Fruit fly (Drosophila melanogaster) whole organism, embryonic: Measurements from ENCODE around the gene Tim17a1.

ENCODE experiments used
- C15 ChIP-seq: fragments of 200-800 bp; sonication (Bioruptor generic); IDR thresholded peaks from 3 replicates; pipeline ENCODE4 v1.3.6; 2022; ENCODE audit warnings: missing biosample characterization, missing genetic modification characterization
- CG12236 ChIP-seq: fragments of 200-800 bp; sonication (Bioruptor generic); optimal IDR thresholded peaks from 2 replicates; lab custom pipeline; 2016; ENCODE audit warnings: missing biosample characterization, missing genetic modification characterization
- CG14014 ChIP-seq: fragments of 200-800 bp; sonication (Bioruptor generic); IDR thresholded peaks from 2 replicates; pipeline ENCODE4 v1.3.6; 2022; ENCODE audit warnings: missing biosample characterization, missing genetic modification characterization
- CG14860 ChIP-seq: fragments of 200-800 bp; sonication (Bioruptor generic); IDR thresholded peaks from 3 replicates; pipeline ENCODE4 v1.3.6; 2022; ENCODE audit warnings: missing biosample characterization, missing genetic modification characterization; ENCODE audit not compliant: partially characterized antibody
- CG1603 ChIP-seq: fragments of 200-800 bp; sonication (Bioruptor generic); optimal IDR thresholded peaks from 2 replicates; lab custom pipeline; 2019; ENCODE audit warnings: missing biosample characterization, mild to moderate bottlenecking, missing genetic modification characterization, moderate library complexity
- CG17612 ChIP-seq: fragments of 200-800 bp; sonication (Bioruptor generic); IDR thresholded peaks from 2 replicates; pipeline ENCODE4 v1.3.6; 2022; ENCODE audit warnings: missing biosample characterization, missing genetic modification characterization
- CG17802 ChIP-seq: fragments of 200-800 bp; sonication (Bioruptor generic); optimal IDR thresholded peaks from 2 replicates; lab custom pipeline; 2018; ENCODE audit warnings: missing biosample characterization, mild to moderate bottlenecking, missing genetic modification characterization, moderate library complexity
- CG30403 ChIP-seq: fragments of 200-800 bp; sonication (Bioruptor generic); optimal IDR thresholded peaks from 3 replicates; lab custom pipeline; 2016; ENCODE audit warnings: missing biosample characterization, missing genetic modification characterization
- CG3163 ChIP-seq: fragments of 200-800 bp; sonication (Bioruptor generic); optimal IDR thresholded peaks from 3 replicates; lab custom pipeline; 2016; ENCODE audit warnings: missing biosample characterization, missing genetic modification characterization
- CG3281 ChIP-seq: fragments of 200-800 bp; sonication (Bioruptor generic); optimal IDR thresholded peaks from 3 replicates; lab custom pipeline; 2017; ENCODE audit warnings: missing biosample characterization, mild to moderate bottlenecking, missing genetic modification characterization
- CG33213 ChIP-seq: fragments of 200-800 bp; sonication (Bioruptor generic); optimal IDR thresholded peaks from 3 replicates; lab custom pipeline; 2016; ENCODE audit warnings: missing biosample characterization, missing genetic modification characterization
- CG43689 ChIP-seq: fragments of 200-800 bp; sonication (Bioruptor generic); IDR thresholded peaks from 2 replicates; pipeline ENCODE4 v1.3.6; 2022; ENCODE audit warnings: missing biosample characterization, missing genetic modification characterization
- CG4424 ChIP-seq: fragments of 200-800 bp; sonication (Bioruptor generic); optimal IDR thresholded peaks from 3 replicates; lab custom pipeline; 2016; ENCODE audit warnings: missing biosample characterization, missing genetic modification characterization
- CG6272 ChIP-seq: fragments of 200-800 bp; sonication (Bioruptor generic); IDR thresholded peaks from 2 replicates; pipeline ENCODE4 v1.3.6; 2022; ENCODE audit warnings: missing biosample characterization, missing genetic modification characterization
- CG8944 ChIP-seq: fragments of 200-800 bp; sonication (Bioruptor generic); optimal IDR thresholded peaks from 3 replicates; lab custom pipeline; 2016; ENCODE audit warnings: missing biosample characterization, missing genetic modification characterization
- CTCF ChIP-seq: fragments of 200-800 bp; sonication (Bioruptor generic); optimal IDR thresholded peaks from 2 replicates; lab custom pipeline; 2017; ENCODE audit warnings: missing biosample characterization, mild to moderate bottlenecking, missing genetic modification characterization, moderate library complexity
- CrebB ChIP-seq: fragments of 200-800 bp; sonication (Bioruptor generic); optimal IDR thresholded peaks from 3 replicates; lab custom pipeline; 2018; ENCODE audit warnings: missing biosample characterization, mild to moderate bottlenecking, missing genetic modification characterization
- Dp ChIP-seq: fragments of 200-800 bp; sonication (Bioruptor generic); optimal IDR thresholded peaks from 2 replicates; lab custom pipeline; 2018; ENCODE audit warnings: missing biosample characterization, mild to moderate bottlenecking, missing genetic modification characterization, moderate library complexity
- E2f2 ChIP-seq: fragments of 200-800 bp; sonication (Bioruptor generic); IDR thresholded peaks from 2 replicates; pipeline ENCODE4 v1.3.6; 2022; ENCODE audit warnings: missing biosample characterization, missing genetic modification characterization
- GATAe ChIP-seq: fragments of 200-800 bp; sonication (Bioruptor generic); conservative IDR thresholded peaks from 2 replicates; pipeline ENCODE4 v1.3.6; 2022; ENCODE audit warnings: missing biosample characterization, missing genetic modification characterization
- MESR4 ChIP-seq: fragments of 200-800 bp; sonication (Bioruptor generic); optimal IDR thresholded peaks from 2 replicates; lab custom pipeline; 2018; ENCODE audit warnings: missing biosample characterization, mild to moderate bottlenecking, missing genetic modification characterization, moderate library complexity
- NC2β ChIP-seq: fragments of 200-800 bp; sonication (Bioruptor generic); optimal IDR thresholded peaks from 2 replicates; lab custom pipeline; 2016; ENCODE audit warnings: missing biosample characterization, missing genetic modification characterization
- NFAT ChIP-seq: fragments of 200-800 bp; sonication (Bioruptor generic); IDR thresholded peaks from 2 replicates; pipeline ENCODE4 v1.3.6; 2022; ENCODE audit warnings: missing biosample characterization, missing genetic modification characterization
- PHDP ChIP-seq: fragments of 200-800 bp; sonication (Bioruptor generic); optimal IDR thresholded peaks from 3 replicates; lab custom pipeline; 2018; ENCODE audit warnings: missing biosample characterization, mild to moderate bottlenecking, missing genetic modification characterization, moderate library complexity
- Pdp1 ChIP-seq, 2 experiments: fragments of 200-800 bp; sonication (Bioruptor generic); optimal IDR thresholded peaks; 3 replicates each; lab custom pipeline; 2016; ENCODE audit warnings: missing biosample characterization in 2 of 2, missing genetic modification characterization in 2 of 2, mild to moderate bottlenecking in 1 of 2, moderate library complexity in 1 of 2
- Ssrp ChIP-seq: fragments of 200-800 bp; sonication (Bioruptor generic); optimal IDR thresholded peaks from 2 replicates; lab custom pipeline; 2018; ENCODE audit warnings: missing biosample characterization, mild to moderate bottlenecking, missing genetic modification characterization, moderate library complexity
- aop ChIP-seq: fragments of 200-800 bp; sonication (Bioruptor generic); IDR thresholded peaks from 2 replicates; pipeline ENCODE4 v1.3.6; 2022; ENCODE audit warnings: missing biosample characterization, missing genetic modification characterization
- ase ChIP-seq: fragments of 200-800 bp; sonication (Bioruptor generic); IDR thresholded peaks from 3 replicates; pipeline ENCODE4 v1.3.6; 2022; ENCODE audit warnings: missing biosample characterization, missing genetic modification characterization
- br ChIP-seq: fragments of >200 bp; optimal IDR thresholded peaks from 2 replicates; lab custom pipeline; 2017
- crc ChIP-seq: fragments of 200-800 bp; sonication (Bioruptor generic); optimal IDR thresholded peaks from 2 replicates; lab custom pipeline; 2016; ENCODE audit warnings: missing biosample characterization, missing genetic modification characterization
- croc ChIP-seq: fragments of 200-800 bp; sonication (Bioruptor generic); conservative IDR thresholded peaks from 3 replicates; pipeline ENCODE4 v1.3.6; 2022; ENCODE audit warnings: missing biosample characterization, missing genetic modification characterization
- crol ChIP-seq: fragments of 200-800 bp; sonication (Bioruptor generic); IDR thresholded peaks from 2 replicates; pipeline ENCODE4 v1.3.6; 2022; ENCODE audit warnings: missing biosample characterization, missing genetic modification characterization
- ems ChIP-seq: fragments of 200-800 bp; sonication (Bioruptor generic); optimal IDR thresholded peaks from 3 replicates; lab custom pipeline; 2016; ENCODE audit warnings: missing biosample characterization, missing genetic modification characterization
- fd96Cb ChIP-seq: fragments of 200-800 bp; sonication (Bioruptor generic); optimal IDR thresholded peaks from 2 replicates; lab custom pipeline; 2018; ENCODE audit warnings: missing biosample characterization, mild to moderate bottlenecking, missing genetic modification characterization, moderate library complexity
- fu2 ChIP-seq: fragments of 200-800 bp; sonication (Bioruptor generic); optimal IDR thresholded peaks from 2 replicates; lab custom pipeline; 2016; ENCODE audit warnings: missing biosample characterization, missing genetic modification characterization
- hb ChIP-seq: fragments of 200-800 bp; sonication (Bioruptor generic); IDR thresholded peaks from 3 replicates; pipeline ENCODE4 v1.3.6; 2022; ENCODE audit warnings: missing biosample characterization, missing genetic modification characterization; ENCODE audit not compliant: partially characterized antibody
- ind ChIP-seq: fragments of 200-800 bp; sonication (Bioruptor generic); optimal IDR thresholded peaks from 3 replicates; lab custom pipeline; 2016; ENCODE audit warnings: missing biosample characterization, missing genetic modification characterization
- inv ChIP-seq: fragments of 200-800 bp; sonication (Bioruptor generic); IDR thresholded peaks from 2 replicates; pipeline ENCODE4 v1.3.6; 2022; ENCODE audit warnings: missing biosample characterization, missing genetic modification characterization; ENCODE audit not compliant: partially characterized antibody
- jigr1 ChIP-seq: fragments of 200-800 bp; sonication (Bioruptor generic); IDR thresholded peaks from 3 replicates; pipeline ENCODE4 v1.3.6; 2022; ENCODE audit warnings: missing biosample characterization, missing genetic modification characterization
- jing ChIP-seq: fragments of 200-800 bp; sonication (Bioruptor generic); optimal IDR thresholded peaks from 2 replicates; lab custom pipeline; 2018; ENCODE audit warnings: missing biosample characterization, mild to moderate bottlenecking, missing genetic modification characterization
- lilli ChIP-seq: fragments of 200-800 bp; sonication (Bioruptor generic); optimal IDR thresholded peaks from 3 replicates; lab custom pipeline; 2016; ENCODE audit warnings: missing biosample characterization, missing genetic modification characterization
- mam ChIP-seq: fragments of 200-800 bp; sonication (Bioruptor generic); optimal IDR thresholded peaks from 3 replicates; lab custom pipeline; 2016; ENCODE audit warnings: missing biosample characterization, missing genetic modification characterization
- p53 ChIP-seq: fragments of 200-800 bp; sonication (Bioruptor generic); optimal IDR thresholded peaks from 2 replicates; lab custom pipeline; 2016; ENCODE audit warnings: missing biosample characterization, missing genetic modification characterization
- pho ChIP-seq: fragments of 200-800 bp; sonication (Bioruptor generic); optimal IDR thresholded peaks from 2 replicates; lab custom pipeline; 2016; ENCODE audit warnings: missing biosample characterization, missing genetic modification characterization
- pita ChIP-seq: fragments of 200-800 bp; sonication (Bioruptor generic); optimal IDR thresholded peaks from 2 replicates; lab custom pipeline; 2017; ENCODE audit warnings: missing biosample characterization, mild to moderate bottlenecking, missing genetic modification characterization
- ro ChIP-seq: fragments of 200-800 bp; sonication (Bioruptor generic); IDR thresholded peaks from 2 replicates; pipeline ENCODE4 v1.3.6; 2022; ENCODE audit warnings: missing biosample characterization, missing genetic modification characterization
- run ChIP-seq: fragments of 200-800 bp; sonication (Bioruptor generic); optimal IDR thresholded peaks from 3 replicates; lab custom pipeline; 2018; ENCODE audit warnings: missing biosample characterization, mild to moderate bottlenecking, missing genetic modification characterization
- slou ChIP-seq: fragments of 200-800 bp; sonication (Bioruptor generic); optimal IDR thresholded peaks from 3 replicates; lab custom pipeline; 2016; ENCODE audit warnings: missing biosample characterization, missing genetic modification characterization
- sug ChIP-seq: fragments of 200-800 bp; optimal IDR thresholded peaks from 2 replicates; lab custom pipeline; 2019; ENCODE audit warnings: missing biosample characterization, mild to moderate bottlenecking, missing genetic modification characterization, moderate library complexity
- unc-4 ChIP-seq: fragments of 200-800 bp; sonication (Bioruptor generic); IDR thresholded peaks from 2 replicates; pipeline ENCODE4 v1.3.6; 2022; ENCODE audit warnings: missing biosample characterization, missing genetic modification characterization; ENCODE audit not compliant: partially characterized antibody
- usp ChIP-seq: fragments of >200 bp; optimal IDR thresholded peaks from 2 replicates; lab custom pipeline; 2017; ENCODE audit warnings: missing biosample characterization, missing genetic modification characterization
- vfl ChIP-seq: fragments of 200-800 bp; sonication (Bioruptor generic); optimal IDR thresholded peaks from 2 replicates; lab custom pipeline; 2016; ENCODE audit warnings: missing biosample characterization, missing genetic modification characterization
- vvl ChIP-seq: fragments of 200-800 bp; sonication (Bioruptor generic); IDR thresholded peaks from 2 replicates; pipeline ENCODE4 v1.3.6; 2022; ENCODE audit warnings: missing biosample characterization, missing genetic modification characterization
- zfh1 ChIP-seq: fragments of 200-800 bp; sonication (Bioruptor generic); IDR thresholded peaks from 3 replicates; pipeline ENCODE4 v1.3.6; 2022; ENCODE audit warnings: missing biosample characterization, missing genetic modification characterization

Gene Tim17a1

DNA sequence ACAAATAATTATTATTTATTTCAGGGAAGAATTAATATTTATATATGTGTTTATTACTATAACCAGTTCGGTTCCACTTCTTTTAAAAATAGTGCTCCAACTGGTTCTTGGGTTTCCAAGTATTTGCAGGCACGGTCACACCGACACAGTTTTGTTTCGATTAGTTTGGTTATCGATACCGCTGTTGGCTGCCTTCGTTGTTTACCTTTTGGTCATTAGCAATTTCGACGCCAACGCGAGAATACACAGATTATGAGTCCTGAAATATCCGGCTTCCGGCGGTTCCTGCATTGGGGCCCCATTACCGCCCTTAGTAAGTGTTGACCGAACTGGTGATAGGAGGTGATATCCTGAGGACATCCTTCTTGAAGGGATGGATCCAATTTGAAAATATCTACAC lies 43.7 kb upstream of the Tim17a1 start, which contains the start of gene CG5196 (continued):
- TF ChIP-seq ind (no peak), usp (GFP tag; lab: Kevin White, UChicago) (no peak), CG30403 (GFP tag; lab: Kevin White, UChicago) (no peak), zfh1 (GFP tag; lab: Robert Waterston, UW) (0 out of 3 replicates have a peak, but pooled peaks have one; percentile 27), C15 (GFP tag; lab: Robert Waterston, UW) (no peak), fd96Cb (tag; lab: Kevin White, UChicago) (no peak), ems (GFP tag; lab: Kevin White, UChicago) (no peak), NFAT (GFP tag; lab: Robert Waterston, UW) (no peak), vvl (GFP tag; lab: Robert Waterston, UW) (peak; percentile 44; the same call in 1 of the 2 replicates), E2f2 (GFP tag; lab: Robert Waterston, UW) (peak; percentile 87), CG4424 (GFP tag; lab: Kevin White, UChicago) (no peak), CG33213 (GFP tag; lab: Kevin White, UChicago) (no peak), NC2β (GFP tag; lab: Kevin White, UChicago) (no peak), crc (GFP tag; lab: Kevin White, UChicago) (no peak), ro (GFP tag; lab: Robert Waterston, UW) (no peak), CrebB (tag; lab: Kevin White, UChicago) (no peak), unc-4 (GFP tag; lab: Robert Waterston, UW) (peak; percentile 73), CG1603 (tag; lab: Kevin White, UChicago) (peak; percentile 76), CG17802 (tag; lab: Kevin White, UChicago) (no peak), lilli (GFP tag; lab: Kevin White, UChicago) (peak; percentile 11), MESR4 (GFP tag; lab: Kevin White, UChicago) (peak; percentile 85), run (tag; lab: Kevin White, UChicago) (no peak), GATAe (GFP tag; lab: Robert Waterston, UW) (no peak), ase (no peak), hb (GFP tag; lab: Robert Waterston, UW) (no peak), mam (GFP tag; lab: Kevin White, UChicago) (no peak), CG17612 (GFP tag; lab: Robert Waterston, UW) (no peak), aop (no peak), jing (GFP tag; lab: Kevin White, UChicago) (no peak), CG14860 (peak; percentile 27; the same call in 2 of the 3 replicates), fu2 (no peak), CTCF (GFP tag; lab: Kevin White, UChicago) (peak; percentile 8), Pdp1 (GFP tag; optimal IDR thresholded peaks at IDR 0.05; lab: Kevin White, UChicago) (no peak), CG12236 (no peak), jigr1 (no peak), p53 (no peak), CG3163 (no peak), pita (GFP tag; lab: Kevin White, UChicago) (no peak), br (no peak), Dp (GFP tag; lab: Kevin White, UChicago) (peak; percentile 80), vfl (GFP tag; lab: Kevin White, UChicago) (no peak), croc (no peak), CG8944 (GFP tag; lab: Kevin White, UChicago) (no peak), crol (GFP tag; lab: Robert Waterston, UW) (no peak), PHDP (tag; lab: Kevin White, UChicago) (peak; percentile 40), sug (tag; lab: Kevin White, UChicago) (peak; percentile 51), CG6272 (GFP tag; lab: Robert Waterston, UW) (no peak), inv (GFP tag; lab: Robert Waterston, UW) (peak; percentile 51; the same call in 1 of the 2 replicates), CG14014 (GFP tag; lab: Robert Waterston, UW) (no peak; the same call in 1 of the 2 replicates), Ssrp (no peak), CG3281 (GFP tag; lab: Kevin White, UChicago) (no peak), CG43689 (GFP tag; lab: Robert Waterston, UW) (no peak), slou (GFP tag; lab: Kevin White, UChicago) (no peak), pho (GFP tag; lab: Kevin White, UChicago) (no peak)
